Worm (Caenorhabditis elegans) whole organism, L1 larva: ENCODE measurements around the gene ncs-6.
"Not testable (repeated sequence)": the region's sequence is repeated elsewhere in the genome, so short reads cannot be mapped to it uniquely, and the experiment has no call there.

Experiments
- C04F5.9 ChIP-seq: sonication (generic microtip); optimal IDR thresholded peaks from 2 replicates; lab custom pipeline; 2016; ENCODE audit warnings: missing genetic modification characterization, missing compliant biosample characterization
- F16B12.6 ChIP-seq: fragments of 150-350 bp; optimal IDR thresholded peaks from 2 replicates; lab custom pipeline; 2014; ENCODE audit warnings: missing biosample characterization, missing genetic modification characterization
- Y116A8C.19 ChIP-seq: sonication (generic microtip); optimal IDR thresholded peaks from 2 replicates; lab custom pipeline; 2016; ENCODE audit warnings: missing compliant biosample characterization, missing genetic modification characterization, borderline replicate concordance
- aha-1 ChIP-seq: fragments of 150-350 bp; optimal IDR thresholded peaks from 2 replicates; lab custom pipeline; 2014; ENCODE audit warnings: missing biosample characterization, missing genetic modification characterization
- alr-1 ChIP-seq: fragments of 200-800 bp; sonication (Bioruptor generic); optimal IDR thresholded peaks from 2 replicates; lab custom pipeline; 2018; ENCODE audit warnings: borderline replicate concordance, mild to moderate bottlenecking, missing genetic modification characterization, missing compliant biosample characterization
- aly-2 ChIP-seq: fragments of 150-350 bp; optimal IDR thresholded peaks from 2 replicates; lab custom pipeline; 2014; ENCODE audit warnings: missing biosample characterization, missing genetic modification characterization
- ceh-8 ChIP-seq: fragments of 200-800 bp; sonication (Bioruptor generic); optimal IDR thresholded peaks from 2 replicates; lab custom pipeline; 2018; ENCODE audit warnings: mild to moderate bottlenecking, missing genetic modification characterization, moderate library complexity, missing compliant biosample characterization
- ceh-88 ChIP-seq: fragments of 200-800 bp; sonication (Bioruptor generic); IDR thresholded peaks from 2 replicates; pipeline ENCODE4 v1.3.6; 2022; ENCODE audit warnings: missing genetic modification characterization, missing compliant biosample characterization
- dpl-1 ChIP-seq, 3 experiments: fragments of 150-350 bp in 2 of 3; sonication (generic microtip) in 1 of 3; optimal IDR thresholded peaks; 2 replicates each; lab custom pipeline; 2014 to 2017; ENCODE audit warnings: missing biosample characterization in 3 of 3, missing genetic modification characterization in 3 of 3, missing genetic modification reagents in 3 of 3
- efl-1 ChIP-seq, 4 experiments: fragments of 150-350 bp; optimal IDR thresholded peaks in 3 of 4; peaks in 1 of 4; 1 replicate in 1 of 4; 2 replicates in 3 of 4; lab custom pipeline; 2014; ENCODE audit warnings: missing biosample characterization in 2 of 4, missing genetic modification characterization in 2 of 4, missing genetic modification reagents in 2 of 4
- efl-3 ChIP-seq: fragments of 200-800 bp; sonication (Bioruptor generic); optimal IDR thresholded peaks from 2 replicates; lab custom pipeline; 2018; ENCODE audit warnings: mild to moderate bottlenecking, missing genetic modification characterization, missing compliant biosample characterization
- egl-27 ChIP-seq, 2 experiments: fragments of 150-350 bp in 1 of 2; sonication (generic microtip); optimal IDR thresholded peaks; 3 replicates each; lab custom pipeline; 2017 to 2018; ENCODE audit warnings: missing biosample characterization in 2 of 2, missing genetic modification characterization in 2 of 2, missing genetic modification reagents in 2 of 2
- ets-5 ChIP-seq: fragments of 200-800 bp; sonication (Bioruptor generic); IDR thresholded peaks from 2 replicates; pipeline ENCODE4 v1.3.6; 2022; ENCODE audit warnings: missing genetic modification characterization, missing compliant biosample characterization
- fkh-10 ChIP-seq: sonication (generic microtip); optimal IDR thresholded peaks from 2 replicates; lab custom pipeline; 2017; ENCODE audit warnings: missing biosample characterization, missing genetic modification reagents, missing genetic modification characterization
- fkh-8 ChIP-seq: sonication (generic microtip); optimal IDR thresholded peaks from 2 replicates; lab custom pipeline; 2016; ENCODE audit warnings: mild to moderate bottlenecking, missing genetic modification characterization, missing compliant biosample characterization
- hlh-17 ChIP-seq: fragments of 200-800 bp; sonication (Bioruptor generic); optimal IDR thresholded peaks from 2 replicates; lab custom pipeline; 2018; ENCODE audit warnings: missing genetic modification characterization, mild to moderate bottlenecking, missing compliant biosample characterization, moderate library complexity, borderline replicate concordance
- hlh-4 ChIP-seq: sonication (generic microtip); optimal IDR thresholded peaks from 2 replicates; lab custom pipeline; 2016; ENCODE audit warnings: mild to moderate bottlenecking, missing genetic modification characterization, missing compliant biosample characterization
- hpl-2 ChIP-seq: fragments of 150-350 bp; optimal IDR thresholded peaks from 2 replicates; lab custom pipeline; 2014; ENCODE audit warnings: missing biosample characterization, missing genetic modification reagents, missing genetic modification characterization
- irx-1 ChIP-seq: sonication (generic microtip); optimal IDR thresholded peaks from 2 replicates; lab custom pipeline; 2016; ENCODE audit warnings: missing genetic modification characterization, missing compliant biosample characterization
- lin-13 ChIP-seq: fragments of 150-350 bp; optimal IDR thresholded peaks from 2 replicates; lab custom pipeline; 2014; ENCODE audit warnings: missing biosample characterization, missing genetic modification reagents, missing genetic modification characterization
- lin-15B ChIP-seq: fragments of 150-350 bp; sonication (generic microtip); optimal IDR thresholded peaks from 3 replicates; lab custom pipeline; 2014; ENCODE audit warnings: missing biosample characterization, missing genetic modification characterization
- lin-35 ChIP-seq, 2 experiments: fragments of 150-350 bp; optimal IDR thresholded peaks; 2 replicates each; lab custom pipeline; 2014; ENCODE audit warnings: missing biosample characterization in 2 of 2, missing genetic modification characterization in 2 of 2, missing genetic modification reagents in 2 of 2
- lin-39 ChIP-seq: fragments of 150-350 bp; optimal IDR thresholded peaks from 2 replicates; lab custom pipeline; 2014; ENCODE audit warnings: missing biosample characterization, missing genetic modification reagents, missing genetic modification characterization
- lir-3 ChIP-seq: sonication (generic microtip); optimal IDR thresholded peaks from 2 replicates; lab custom pipeline; 2016; ENCODE audit warnings: mild to moderate bottlenecking, missing genetic modification characterization, moderate library complexity, missing compliant biosample characterization; ENCODE audit not compliant: poor library complexity
- lsy-2 ChIP-seq, 2 experiments: fragments of 150-350 bp; optimal IDR thresholded peaks; 2 replicates each; lab custom pipeline; 2014; ENCODE audit warnings: missing biosample characterization in 2 of 2, missing genetic modification characterization in 2 of 2
- mef-2 ChIP-seq: fragments of 150-350 bp; optimal IDR thresholded peaks from 2 replicates; lab custom pipeline; 2014; ENCODE audit warnings: missing biosample characterization, missing genetic modification characterization
- mep-1 ChIP-seq: fragments of 150-350 bp; optimal IDR thresholded peaks from 2 replicates; lab custom pipeline; 2014; ENCODE audit warnings: missing biosample characterization, missing genetic modification characterization
- nhr-11 ChIP-seq: fragments of 150-350 bp; optimal IDR thresholded peaks from 2 replicates; lab custom pipeline; 2014; ENCODE audit warnings: missing biosample characterization, missing genetic modification characterization
- nhr-19 ChIP-seq: fragments of 200-800 bp; sonication (Bioruptor generic); conservative IDR thresholded peaks from 2 replicates; pipeline ENCODE4 v1.3.6; 2022; ENCODE audit warnings: missing genetic modification characterization, missing compliant biosample characterization
- nhr-20 ChIP-seq: sonication (generic microtip); optimal IDR thresholded peaks from 2 replicates; lab custom pipeline; 2016; ENCODE audit warnings: mild to moderate bottlenecking, missing genetic modification characterization, missing compliant biosample characterization
- nhr-237 ChIP-seq: fragments of 150-350 bp; optimal IDR thresholded peaks from 2 replicates; lab custom pipeline; 2014; ENCODE audit warnings: missing biosample characterization, missing genetic modification characterization
- nhr-28 ChIP-seq: fragments of 150-350 bp; optimal IDR thresholded peaks from 2 replicates; lab custom pipeline; 2014; ENCODE audit warnings: missing biosample characterization, missing genetic modification characterization
- nhr-47 ChIP-seq: sonication (generic microtip); optimal IDR thresholded peaks from 2 replicates; lab custom pipeline; 2016; ENCODE audit warnings: mild to moderate bottlenecking, missing genetic modification characterization, moderate library complexity, missing compliant biosample characterization
- nhr-90 ChIP-seq: sonication (generic microtip); optimal IDR thresholded peaks from 2 replicates; lab custom pipeline; 2016; ENCODE audit warnings: mild to moderate bottlenecking, missing genetic modification characterization, missing compliant biosample characterization; ENCODE audit not compliant: poor library complexity
- pag-3 ChIP-seq: sonication (generic microtip); optimal IDR thresholded peaks from 2 replicates; lab custom pipeline; 2017; ENCODE audit warnings: missing genetic modification characterization, mild to moderate bottlenecking, missing compliant biosample characterization, antibody characterized with exemption, borderline replicate concordance; ENCODE audit not compliant: insufficient read depth
- pqm-1 ChIP-seq: sonication (generic microtip); optimal IDR thresholded peaks from 3 replicates; lab custom pipeline; 2017; ENCODE audit warnings: missing biosample characterization, missing genetic modification characterization
- rnt-1 ChIP-seq: sonication (generic microtip); optimal IDR thresholded peaks from 2 replicates; lab custom pipeline; 2016; ENCODE audit warnings: mild to moderate bottlenecking, missing genetic modification characterization, moderate library complexity, missing compliant biosample characterization
- sptf-1 ChIP-seq: fragments of 150-350 bp; optimal IDR thresholded peaks from 2 replicates; lab custom pipeline; 2014; ENCODE audit warnings: missing biosample characterization, missing genetic modification characterization
- sup-37 ChIP-seq: fragments of 200-800 bp; sonication (Bioruptor generic); optimal IDR thresholded peaks from 2 replicates; lab custom pipeline; 2018; ENCODE audit warnings: mild to moderate bottlenecking, missing genetic modification characterization, missing compliant biosample characterization
- swsn-7 ChIP-seq: sonication (generic microtip); optimal IDR thresholded peaks from 2 replicates; lab custom pipeline; 2016; ENCODE audit warnings: missing genetic modification characterization, missing compliant biosample characterization
- tbx-2 ChIP-seq: sonication (generic microtip); optimal IDR thresholded peaks from 2 replicates; lab custom pipeline; 2016; ENCODE audit warnings: missing genetic modification characterization, missing compliant biosample characterization
- tlp-1 ChIP-seq: fragments of 150-350 bp; optimal IDR thresholded peaks from 2 replicates; lab custom pipeline; 2014; ENCODE audit warnings: missing biosample characterization, missing genetic modification characterization
- unc-130 ChIP-seq: fragments of 150-350 bp; optimal IDR thresholded peaks from 2 replicates; lab custom pipeline; 2017; ENCODE audit warnings: missing biosample characterization, missing genetic modification characterization, inconsistent platforms
- unc-30 ChIP-seq: sonication (generic microtip); optimal IDR thresholded peaks from 2 replicates; lab custom pipeline; 2017; ENCODE audit warnings: missing biosample characterization, missing genetic modification characterization
- unc-86 ChIP-seq: sonication (generic microtip); optimal IDR thresholded peaks from 2 replicates; lab custom pipeline; 2016; ENCODE audit warnings: missing genetic modification characterization, missing compliant biosample characterization
- vab-15 ChIP-seq: sonication (generic microtip); optimal IDR thresholded peaks from 2 replicates; lab custom pipeline; 2017; ENCODE audit warnings: missing genotype, mild to moderate bottlenecking, missing genetic modification characterization, missing compliant biosample characterization
- xbp-1 ChIP-seq: sonication (generic microtip); optimal IDR thresholded peaks from 2 replicates; lab custom pipeline; 2016; ENCODE audit warnings: missing genetic modification characterization, missing compliant biosample characterization
- zip-4 ChIP-seq: fragments of 200-800 bp; sonication (Bioruptor generic); optimal IDR thresholded peaks from 2 replicates; lab custom pipeline; 2018; ENCODE audit warnings: mild to moderate bottlenecking, missing genetic modification characterization, moderate library complexity, missing compliant biosample characterization
- ztf-11 ChIP-seq, 2 experiments: sonication (generic microtip); optimal IDR thresholded peaks; 2 replicates each; lab custom pipeline; 2016 to 2017; ENCODE audit warnings: missing genetic modification characterization in 2 of 2, missing biosample characterization in 1 of 2, missing compliant biosample characterization in 1 of 2

The ncs-6 gene

ce11 chrII:3490797-3491196 is 37.5 kb downstream of the ncs-6 start, which contains the start of gene fbxb-112:
Gene fbxb-112, plus strand, starts transcription at chrII:3491097.
- TF ChIP-seq mep-1; hlh-17 (GFP tag; lab: Kevin White, UChicago); unc-30 (tag; lab: Kevin White, UChicago): not testable (repeated sequence)

ce11 chrII:3482231-3482630 is 46.1 kb downstream of the ncs-6 start, which contains the start of gene smu-2:
Gene smu-2, plus strand, starts transcription at chrII:3482408.
- TF ChIP-seq nhr-90 (tag; lab: Kevin White, UChicago) (peak; percentile 68), aha-1 (no peak), lin-35 (GFP tag; optimal IDR thresholded peaks at IDR 0.05; lab: Kevin White, UChicago) (peak; percentile 51 to 70), egl-27 (tag; optimal IDR thresholded peaks at IDR 0.05; lab: Kevin White, UChicago) (no peak), Y116A8C.19 (tag; lab: Kevin White, UChicago) (no peak), hpl-2 (GFP tag; lab: Kevin White, UChicago) (no peak), efl-1 (optimal IDR thresholded peaks at IDR 0.05; lab: Kevin White, UChicago) (peak; percentile 71 to 73), efl-1 (GFP tag; optimal IDR thresholded peaks at IDR 0.05 in 1 of 2; lab: Kevin White, UChicago) (peak; percentile 71 to 96), unc-86 (tag; lab: Kevin White, UChicago) (peak; percentile 49), alr-1 (tag; lab: Kevin White, UChicago) (no peak), nhr-28 (tag; lab: Kevin White, UChicago) (no peak), tlp-1 (tag; lab: Kevin White, UChicago) (no peak), nhr-47 (no peak), nhr-20 (tag; lab: Kevin White, UChicago) (peak; percentile 56), pag-3 (tag; lab: Kevin White, UChicago) (no peak), tbx-2 (tag; lab: Kevin White, UChicago) (peak; percentile 71), unc-30 (tag; lab: Kevin White, UChicago) (no peak), nhr-11 (tag; lab: Kevin White, UChicago) (no peak), lin-13 (GFP tag; lab: Kevin White, UChicago) (peak; percentile 28), rnt-1 (tag; lab: Kevin White, UChicago) (peak; percentile 97), lsy-2 (tag; optimal IDR thresholded peaks at IDR 0.05; lab: Kevin White, UChicago) (peak; percentile 69 to 75), lin-39 (tag; lab: Kevin White, UChicago) (peak; percentile 1), vab-15 (peak; percentile 68), C04F5.9 (peak; percentile 67), ztf-11 (tag; optimal IDR thresholded peaks at IDR 0.05; lab: Kevin White, UChicago) (peak in 1 of 2 experiments; percentile 77), fkh-10 (peak; percentile 44), ceh-88 (GFP tag; lab: Robert Waterston, UW) (no peak), irx-1 (tag; lab: Kevin White, UChicago) (peak; percentile 82), ets-5 (GFP tag; lab: Robert Waterston, UW) (no peak), zip-4 (GFP tag; lab: Kevin White, UChicago) (no peak), hlh-4 (tag; lab: Kevin White, UChicago) (no peak), mef-2 (tag; lab: Kevin White, UChicago) (no peak), sptf-1 (tag; lab: Kevin White, UChicago) (no peak), F16B12.6 (tag; lab: Kevin White, UChicago) (peak; percentile 53), lin-15B (tag; lab: Kevin White, UChicago) (peak; percentile 88), mep-1 (peak; percentile 68), xbp-1 (tag; lab: Kevin White, UChicago) (peak; percentile 62), nhr-19 (GFP tag; lab: Robert Waterston, UW) (peak; percentile 57), lir-3 (tag; lab: Kevin White, UChicago) (peak; percentile 87), pqm-1 (tag; lab: Kevin White, UChicago) (no peak), nhr-237 (tag; lab: Kevin White, UChicago) (peak; percentile 39), unc-130 (tag; lab: Kevin White, UChicago) (no peak), efl-3 (GFP tag; lab: Kevin White, UChicago) (no peak), swsn-7 (tag; lab: Kevin White, UChicago) (no peak), aly-2 (no peak), dpl-1 (GFP tag; optimal IDR thresholded peaks at IDR 0.05; lab: Kevin White, UChicago) (peak; percentile 50 to 73 (median 64)), ceh-8 (GFP tag; lab: Kevin White, UChicago) (no peak), fkh-8 (tag; lab: Kevin White, UChicago) (peak; percentile 65), sup-37 (GFP tag; lab: Kevin White, UChicago) (no peak)
